Worm (Caenorhabditis elegans): ENCODE measurements around the gene clc-22.

clc-22 gene

DNA sequence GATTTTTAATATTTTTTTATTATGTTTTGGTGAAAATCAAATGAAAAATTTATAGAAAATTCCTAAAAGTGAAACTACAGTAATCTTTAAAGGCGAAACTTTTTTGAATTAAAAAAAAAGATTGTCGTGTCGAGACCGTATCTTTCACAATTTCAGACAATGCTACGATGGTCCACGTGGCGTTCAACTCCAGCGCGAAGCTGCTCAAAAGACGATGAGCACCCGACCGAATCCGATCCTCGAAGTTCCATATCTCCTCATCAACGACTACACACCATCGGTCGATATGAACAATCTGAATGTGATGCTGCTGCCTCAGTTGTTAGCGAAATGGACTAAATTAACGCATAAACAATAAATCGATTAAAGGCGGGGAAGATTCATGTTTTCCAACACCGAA is 46.8 kb upstream of the clc-22 start (continued):
- TF ChIP-seq F23B12.7 (tag; optimal IDR thresholded peaks at IDR 0.05; ENCODE audit: insufficient read depth), result no peak
- 0 out of 2 replicates have a peak, but pooled peaks have one; percentile 13 for TF ChIP-seq ceh-100 (GFP tag; IDR thresholded peaks at IDR 0.05)
- no peak for TF ChIP-seq F37B4.10 (GFP tag; IDR thresholded peaks at IDR 0.05)
- peak; percentile 32 for TF ChIP-seq F52B5.7 (tag; optimal IDR thresholded peaks at IDR 0.05)
- no peak for TF ChIP-seq him-1 (tag; optimal IDR thresholded peaks at IDR 0.05)
- TF ChIP-seq ztf-26 (tag; optimal IDR thresholded peaks at IDR 0.05), result no peak
- peak; percentile 36; the same call in 1 of the 2 replicates for TF ChIP-seq madf-8 (GFP tag; conservative IDR thresholded peaks at IDR 0.05)
- peak; percentile 36 for TF ChIP-seq F33H1.4 (GFP tag; IDR thresholded peaks at IDR 0.05)
- no peak for TF ChIP-seq snpc-3.4 (tag; optimal IDR thresholded peaks at IDR 0.05)
- peak; percentile 55; the same call in 1 of the 2 replicates for TF ChIP-seq F39B2.1 (GFP tag; IDR thresholded peaks at IDR 0.05)
- 0 out of 2 replicates have a peak, but pooled peaks have one; percentile 24 for TF ChIP-seq pbrm-1 (GFP tag; IDR thresholded peaks at IDR 0.05)
- no peak for TF ChIP-seq ceh-91 (GFP tag; IDR thresholded peaks at IDR 0.05)
- TF ChIP-seq attf-3 (GFP tag; conservative IDR thresholded peaks at IDR 0.05), result no peak
- TF ChIP-seq ceh-40 (GFP tag; IDR thresholded peaks at IDR 0.05), result no peak
- peak; percentile 44; the same call in 1 of the 2 replicates for TF ChIP-seq rcor-1 (GFP tag; IDR thresholded peaks at IDR 0.05)
- TF ChIP-seq ztf-28 (GFP tag; IDR thresholded peaks at IDR 0.05), result no peak
- no peak for TF ChIP-seq sdz-38 (tag; optimal IDR thresholded peaks at IDR 0.05)
- TF ChIP-seq Y79H2A.3 (GFP tag; conservative IDR thresholded peaks at IDR 0.05), result peak; percentile 90
- TF ChIP-seq zim-3 (tag; optimal IDR thresholded peaks at IDR 0.05), result no peak
- TF ChIP-seq hsf-1 (GFP tag; IDR thresholded peaks at IDR 0.05), result peak; percentile 58; the same call in 1 of the 2 replicates
- no peak for TF ChIP-seq egl-18 (GFP tag; IDR thresholded peaks at IDR 0.05)
- TF ChIP-seq ztf-25 (GFP tag; IDR thresholded peaks at IDR 0.05), result no peak
- TF ChIP-seq K12H6.12 (tag; optimal IDR thresholded peaks at IDR 0.05), result no peak
- no peak for TF ChIP-seq efl-1 (GFP tag; optimal IDR thresholded peaks at IDR 0.05)
- TF ChIP-seq atf-7 (tag; optimal IDR thresholded peaks at IDR 0.05), result peak; percentile 58
- peak; percentile 69 for TF ChIP-seq hrde-1 (tag; optimal IDR thresholded peaks at IDR 0.05; ENCODE audit: borderline replicate concordance)
- TF ChIP-seq fkh-3 (tag; optimal IDR thresholded peaks at IDR 0.05), result no peak
- TF ChIP-seq aptf-2 (GFP tag; conservative IDR thresholded peaks at IDR 0.05), result no peak
- TF ChIP-seq ceh-79 (tag; optimal IDR thresholded peaks at IDR 0.05), result peak; percentile 37
- TF ChIP-seq Y56A3A.18 (GFP tag; IDR thresholded peaks at IDR 0.05), result 0 out of 2 replicates have a peak, but pooled peaks have one; percentile 21
- no peak for TF ChIP-seq let-607 (tag; optimal IDR thresholded peaks at IDR 0.05)
- TF ChIP-seq repo-1 (tag; optimal IDR thresholded peaks at IDR 0.05), result no peak
- peak; percentile 16 for TF ChIP-seq snpc-1.3 (tag; optimal IDR thresholded peaks at IDR 0.05; ENCODE audit: insufficient read depth)
- no peak for TF ChIP-seq dox-1 (GFP tag; IDR thresholded peaks at IDR 0.05)
- TF ChIP-seq nhr-90 (tag; optimal IDR thresholded peaks at IDR 0.05), result no peak
- TF ChIP-seq lsl-1 (GFP tag; optimal IDR thresholded peaks at IDR 0.05), result peak; percentile 47
- TF ChIP-seq attf-6 (GFP tag; IDR thresholded peaks at IDR 0.05), result peak; percentile 45; the same call in 1 of the 2 replicates
- TF ChIP-seq Y95B8A.8 (GFP tag; IDR thresholded peaks at IDR 0.05), result peak; percentile 70
- TF ChIP-seq sptf-2 (GFP tag; optimal IDR thresholded peaks at IDR 0.05), result no peak
- peak; percentile 26 for TF ChIP-seq attf-5 (GFP tag; optimal IDR thresholded peaks at IDR 0.05)
- no peak for TF ChIP-seq nhr-27 (tag; optimal IDR thresholded peaks at IDR 0.05)
- no peak for TF ChIP-seq snpc-4 (GFP tag; optimal IDR thresholded peaks at IDR 0.05)
- TF ChIP-seq snpc-4 (tag; optimal IDR thresholded peaks at IDR 0.05), result no peak
- TF ChIP-seq F49E8.2 (tag; optimal IDR thresholded peaks at IDR 0.05; ENCODE audit: insufficient read depth), result peak; percentile 53
- TF ChIP-seq K11D2.4 (GFP tag; IDR thresholded peaks at IDR 0.05), result no peak
- TF ChIP-seq dpl-1 (GFP tag; optimal IDR thresholded peaks at IDR 0.05), result no peak
- TF ChIP-seq nhr-80 (tag; optimal IDR thresholded peaks at IDR 0.05), result no peak
- TF ChIP-seq bed-1 (GFP tag; IDR thresholded peaks at IDR 0.05), result no peak

All from whole organism, young adult.